Worm (Caenorhabditis elegans): ENCODE measurements around the gene F55E10.2.

The F55E10.2 gene

DNA sequence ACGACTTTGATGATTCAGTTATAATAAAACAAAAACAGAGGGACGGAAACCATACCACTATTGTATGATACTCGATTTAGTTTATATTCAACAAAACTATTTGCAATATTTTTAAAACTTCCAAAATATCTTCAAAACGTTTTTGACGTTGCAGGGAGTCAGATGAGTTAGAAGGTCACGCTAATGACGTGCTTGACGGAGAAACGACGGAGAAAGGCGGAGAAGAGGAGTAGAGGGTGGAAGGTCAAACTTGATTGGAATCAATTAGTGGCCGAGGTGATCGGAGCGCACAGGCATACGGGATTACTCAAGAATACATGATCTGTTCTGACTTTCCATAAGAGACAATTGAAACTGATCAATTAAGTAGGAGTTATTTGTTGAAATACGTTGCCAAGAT is 37.7 kb upstream of the F55E10.2 start:
- TF ChIP-seq egl-27 (tag; optimal IDR thresholded peaks at IDR 0.05) (no peak), lin-39 (tag; optimal IDR thresholded peaks at IDR 0.05) (no peak), nhr-25 (tag; optimal IDR thresholded peaks at IDR 0.05) (peak; percentile 54), elt-1 (tag; optimal IDR thresholded peaks at IDR 0.05) (no peak)

DNA sequence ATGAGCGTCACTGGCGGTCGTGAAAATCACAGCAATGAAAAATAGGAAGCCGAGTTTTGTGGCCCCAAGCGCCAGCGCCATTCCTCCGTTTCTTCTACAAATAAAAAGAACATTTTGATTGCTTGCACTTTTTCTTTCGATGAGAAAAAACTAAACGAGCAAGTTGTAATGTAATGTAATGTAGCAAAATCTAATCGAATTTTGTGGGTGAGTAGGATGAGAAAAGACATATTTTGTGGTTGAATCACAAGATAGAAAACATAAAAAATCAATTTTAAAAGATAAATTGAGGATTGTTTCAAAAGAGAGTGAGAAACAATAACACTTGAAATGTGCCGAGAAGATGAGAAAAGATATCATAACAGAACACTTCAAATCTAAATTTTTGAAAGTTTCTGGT is 32.9 kb upstream of the F55E10.2 start, which contains the start of gene R09F10.5:
Gene R09F10.5 (minus strand): TSS at position 101 of the 400 bp plus-strand sequence.
- no peak for TF ChIP-seq nhr-76 (tag; optimal IDR thresholded peaks at IDR 0.05)

DNA sequence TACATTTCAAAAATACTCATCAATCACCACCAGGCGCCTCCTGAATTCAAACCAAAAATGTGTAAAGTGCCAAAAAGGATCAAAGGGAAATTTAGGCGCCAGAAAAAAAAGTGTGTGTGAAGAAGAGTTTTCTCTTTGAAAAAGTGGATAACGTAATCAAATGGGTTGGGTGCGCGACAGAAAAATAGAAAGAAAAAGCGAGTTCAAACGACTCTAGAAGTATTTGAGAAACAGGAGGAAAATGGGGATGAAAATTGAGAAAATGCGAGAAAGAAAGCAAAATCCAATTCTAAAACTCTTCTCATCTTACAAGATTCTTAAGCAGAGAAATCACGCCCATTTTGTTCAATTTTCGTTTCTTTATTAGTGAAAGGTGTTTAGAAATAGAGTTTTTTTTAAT is 32.0 kb upstream of the F55E10.2 start:
- no peak for TF ChIP-seq nhr-23 (tag; optimal IDR thresholded peaks at IDR 0.05)
- no peak for TF ChIP-seq unc-62 (GFP tag; optimal IDR thresholded peaks at IDR 0.05)
- peak; percentile 22 for TF ChIP-seq fkh-10 (GFP tag; optimal IDR thresholded peaks at IDR 0.05)

ce11 chrX:8310747-8311146 is 29.7 kb upstream of the F55E10.2 start:
- TF ChIP-seq elt-3 (tag; optimal IDR thresholded peaks at IDR 0.05) (no peak), ceh-28 (tag; optimal IDR thresholded peaks at IDR 0.05) (no peak), fkh-10 (GFP tag; optimal IDR thresholded peaks at IDR 0.05) (no peak)

DNA sequence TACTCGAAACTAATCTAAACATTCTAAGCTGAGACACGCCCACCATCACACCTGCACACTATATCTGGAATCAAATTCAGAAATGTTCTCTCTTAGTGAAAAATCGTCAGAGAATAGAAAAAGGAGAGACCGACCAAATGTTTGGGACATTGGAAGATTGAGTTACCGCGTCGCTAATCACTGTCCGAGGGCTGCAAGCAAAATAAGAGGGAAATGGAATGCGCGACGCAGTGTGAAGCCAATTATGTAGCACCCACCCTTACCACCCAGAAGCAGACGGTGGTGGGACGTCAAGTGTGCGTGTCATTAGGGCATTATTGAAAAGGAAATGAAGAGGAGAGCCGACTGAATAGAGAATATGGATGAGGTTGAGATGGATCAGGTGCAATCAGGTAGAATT is 28.9 kb upstream of the F55E10.2 start:
- no peak for TF ChIP-seq ceh-9 (tag; optimal IDR thresholded peaks at IDR 0.05)
- no peak for TF ChIP-seq nfya-1 (tag; optimal IDR thresholded peaks at IDR 0.05; ENCODE audit: insufficient read depth)
- no peak for TF ChIP-seq sea-2 (GFP tag; optimal IDR thresholded peaks at IDR 0.05)
- no peak for TF ChIP-seq elt-1 (tag; optimal IDR thresholded peaks at IDR 0.05)
- no peak for TF ChIP-seq skn-1 (tag; optimal IDR thresholded peaks at IDR 0.05)
- TF ChIP-seq unc-39 (tag; optimal IDR thresholded peaks at IDR 0.05) = no peak
- no peak for TF ChIP-seq lin-15B (tag; optimal IDR thresholded peaks at IDR 0.05)
- TF ChIP-seq jun-1 (tag; optimal IDR thresholded peaks at IDR 0.05) = no peak
- TF ChIP-seq fos-1 (tag; optimal IDR thresholded peaks at IDR 0.05) = no peak
- no peak for TF ChIP-seq nhr-43 (tag; optimal IDR thresholded peaks at IDR 0.05; ENCODE audit: poor library complexity, severe bottlenecking)
- no peak for TF ChIP-seq unc-62 (GFP tag; optimal IDR thresholded peaks at IDR 0.05)
- TF ChIP-seq zag-1 (tag; optimal IDR thresholded peaks at IDR 0.05) = no peak
- TF ChIP-seq ceh-16 (tag; optimal IDR thresholded peaks at IDR 0.05) = no peak
- TF ChIP-seq snpc-4 (tag; optimal IDR thresholded peaks at IDR 0.05) = no peak
- TF ChIP-seq fkh-2 (tag; optimal IDR thresholded peaks at IDR 0.05) = no peak
- no peak for TF ChIP-seq lin-39 (tag; optimal IDR thresholded peaks at IDR 0.05)
- TF ChIP-seq pha-4 (tag; optimal IDR thresholded peaks at IDR 0.05) = no peak
- no peak for TF ChIP-seq ztf-4 (tag; optimal IDR thresholded peaks at IDR 0.05)

ce11 chrX:8318950-8319349 is 21.5 kb upstream of the F55E10.2 start, which contains the start of gene srh-11:
Gene srh-11 (minus strand): TSS chrX:8319050.
- TF ChIP-seq sea-2 (GFP tag; optimal IDR thresholded peaks at IDR 0.05) = no peak

ce11 chrX:8320889-8321288 is 19.6 kb upstream of the F55E10.2 start, which contains the start of gene pqn-57:
Gene pqn-57 (minus strand): TSS chrX:8320989.
- TF ChIP-seq ceh-16 (tag; optimal IDR thresholded peaks at IDR 0.05) = no peak
- no peak for TF ChIP-seq mdl-1 (tag; optimal IDR thresholded peaks at IDR 0.05)
- TF ChIP-seq nhr-23 (tag; optimal IDR thresholded peaks at IDR 0.05) = no peak
- TF ChIP-seq nfya-1 (tag; optimal IDR thresholded peaks at IDR 0.05; ENCODE audit: insufficient read depth) = no peak
- TF ChIP-seq ceh-9 (tag; optimal IDR thresholded peaks at IDR 0.05) = no peak
- TF ChIP-seq snpc-4 (tag; optimal IDR thresholded peaks at IDR 0.05) = no peak
- TF ChIP-seq nhr-67 (tag; optimal IDR thresholded peaks at IDR 0.05) = no peak
- no peak for TF ChIP-seq elt-3 (tag; optimal IDR thresholded peaks at IDR 0.05)
- TF ChIP-seq ceh-28 (tag; optimal IDR thresholded peaks at IDR 0.05) = no peak
- no peak for TF ChIP-seq nhr-28 (tag; optimal IDR thresholded peaks at IDR 0.05)
- no peak for TF ChIP-seq daf-12 (tag; optimal IDR thresholded peaks at IDR 0.05)
- no peak for TF ChIP-seq sea-2 (GFP tag; optimal IDR thresholded peaks at IDR 0.05)
- TF ChIP-seq ztf-11 (tag; optimal IDR thresholded peaks at IDR 0.05) = no peak
- no peak for TF ChIP-seq zag-1 (tag; optimal IDR thresholded peaks at IDR 0.05)

Measured in whole organism, L3 larva.